Worm (Caenorhabditis elegans) whole organism, midembryonic: ENCODE data around the gene H17B01.5.
"Not testable (repeated sequence)": the region's sequence is repeated elsewhere in the genome, so short reads cannot be mapped to it uniquely, and the experiment has no call there.

Experiments
- cog-1 ChIP-seq: sonication (generic microtip); optimal IDR thresholded peaks from 2 replicates; lab custom pipeline; 2016; ENCODE audit warnings: missing genetic modification characterization, missing compliant biosample characterization
- flt-1 ChIP-seq: fragments of 200-800 bp; sonication (Bioruptor generic); IDR thresholded peaks from 2 replicates; pipeline ENCODE4 v1.3.6; 2022; ENCODE audit warnings: missing genetic modification characterization, missing compliant biosample characterization
- klf-2 ChIP-seq: fragments of 200-800 bp; sonication (Bioruptor generic); conservative IDR thresholded peaks from 2 replicates; pipeline ENCODE4 v1.3.6; 2022; ENCODE audit warnings: missing genetic modification reagents, missing genetic modification characterization, missing compliant biosample characterization
- med-1 ChIP-seq: sonication (generic microtip); optimal IDR thresholded peaks from 2 replicates; lab custom pipeline; 2017; ENCODE audit warnings: missing genetic modification characterization, mild to moderate bottlenecking, missing compliant biosample characterization, antibody characterized with exemption, missing genetic modification reagents; ENCODE audit not compliant: insufficient read depth
- ref-1 ChIP-seq: fragments of 200-800 bp; sonication (Bioruptor generic); conservative IDR thresholded peaks from 2 replicates; pipeline ENCODE4 v1.3.6; 2022; ENCODE audit warnings: missing genetic modification reagents, missing genetic modification characterization, missing compliant biosample characterization
- tab-1 ChIP-seq: fragments of 200-800 bp; sonication (Bioruptor generic); IDR thresholded peaks from 2 replicates; pipeline ENCODE4 v1.3.6; 2022; ENCODE audit warnings: missing genetic modification characterization, missing compliant biosample characterization
- ztf-23 ChIP-seq: fragments of 200-800 bp; sonication (Bioruptor generic); IDR thresholded peaks from 2 replicates; pipeline ENCODE4 v1.3.6; 2022; ENCODE audit warnings: missing genetic modification reagents, missing genetic modification characterization, missing compliant biosample characterization
- ztf-29 ChIP-seq: fragments of 200-800 bp; sonication (Bioruptor generic); IDR thresholded peaks from 2 replicates; pipeline ENCODE4 v1.3.6; 2022; ENCODE audit warnings: missing genetic modification reagents, missing genetic modification characterization, missing compliant biosample characterization

ce11 chrII:1453209-1453608, 20.2 kb downstream of the H17B01.5 start:
- TF ChIP-seq tab-1 (GFP tag; lab: Robert Waterston, UW); flt-1 (GFP tag; lab: Robert Waterston, UW); ztf-29 (GFP tag; lab: Robert Waterston, UW); ref-1 (GFP tag; lab: Robert Waterston, UW); cog-1 (tag; lab: Kevin White, UChicago); med-1 (GFP tag; lab: Kevin White, UChicago); klf-2 (GFP tag; lab: Robert Waterston, UW): not testable (repeated sequence)
- TF ChIP-seq ztf-23 (GFP tag; lab: Robert Waterston, UW) = 0 out of 2 replicates have a peak, but pooled peaks have one; percentile 37
